Worm (Caenorhabditis elegans) whole organism, mixed stage, embryonic: Measurements from ENCODE around the gene K03A11.5.

Source experiments
- M03D4.4 ChIP-seq: sonication (generic microtip); optimal IDR thresholded peaks from 2 replicates; lab custom pipeline; 2017; ENCODE audit warnings: mild to moderate bottlenecking, missing genetic modification characterization, missing compliant biosample characterization
- bed-3 ChIP-seq: fragments of 200-800 bp; sonication (Bioruptor generic); optimal IDR thresholded peaks from 3 replicates; lab custom pipeline; 2018; ENCODE audit warnings: mild to moderate bottlenecking, missing genetic modification characterization, moderate library complexity, missing compliant biosample characterization
- blmp-1 ChIP-seq: fragments of 150-350 bp; optimal IDR thresholded peaks from 2 replicates; lab custom pipeline; 2014; ENCODE audit warnings: missing biosample characterization, missing genetic modification characterization
- ceh-39 ChIP-seq: fragments of 150-350 bp; optimal IDR thresholded peaks from 2 replicates; lab custom pipeline; 2014; ENCODE audit warnings: missing biosample characterization, missing genetic modification characterization
- ceh-43 ChIP-seq: fragments of 200-800 bp; sonication (Bioruptor generic); optimal IDR thresholded peaks from 2 replicates; lab custom pipeline; 2018; ENCODE audit warnings: mild to moderate bottlenecking, missing genetic modification characterization, moderate library complexity, missing compliant biosample characterization
- ceh-83 ChIP-seq: fragments of 200-800 bp; sonication (Bioruptor generic); optimal IDR thresholded peaks from 2 replicates; lab custom pipeline; 2018; ENCODE audit warnings: mild to moderate bottlenecking, missing genetic modification characterization, missing compliant biosample characterization
- ces-1 ChIP-seq: fragments of 150-350 bp; optimal IDR thresholded peaks from 2 replicates; lab custom pipeline; 2014; ENCODE audit warnings: missing biosample characterization, missing genetic modification reagents, missing genetic modification characterization
- cnd-1 ChIP-seq: fragments of 200-800 bp; sonication (Bioruptor generic); optimal IDR thresholded peaks from 2 replicates; lab custom pipeline; 2018; ENCODE audit warnings: mild to moderate bottlenecking, missing genetic modification characterization, missing compliant biosample characterization
- drap-1 ChIP-seq: fragments of 200-800 bp; sonication (Bioruptor generic); optimal IDR thresholded peaks from 3 replicates; lab custom pipeline; 2018; ENCODE audit warnings: mild to moderate bottlenecking, missing genetic modification characterization, missing compliant biosample characterization
- elt-1 ChIP-seq: sonication (generic microtip); optimal IDR thresholded peaks from 2 replicates; lab custom pipeline; 2017; ENCODE audit warnings: missing genetic modification characterization, mild to moderate bottlenecking, missing compliant biosample characterization, antibody characterized with exemption, moderate library complexity, borderline replicate concordance; ENCODE audit not compliant: insufficient read depth
- elt-3 ChIP-seq: fragments of 150-350 bp; optimal IDR thresholded peaks from 2 replicates; lab custom pipeline; 2014; ENCODE audit warnings: missing biosample characterization, missing genetic modification characterization
- flh-1 ChIP-seq: fragments of 200-800 bp; sonication (Bioruptor generic); optimal IDR thresholded peaks from 2 replicates; lab custom pipeline; 2018; ENCODE audit warnings: mild to moderate bottlenecking, missing genetic modification characterization, moderate library complexity, missing compliant biosample characterization
- ham-2 ChIP-seq: fragments of 200-800 bp; sonication (Bioruptor generic); optimal IDR thresholded peaks from 2 replicates; lab custom pipeline; 2018; ENCODE audit warnings: mild to moderate bottlenecking, missing genetic modification characterization, missing compliant biosample characterization
- hlh-1 ChIP-seq: fragments of 150-350 bp; optimal IDR thresholded peaks from 2 replicates; lab custom pipeline; 2014; ENCODE audit warnings: missing biosample characterization, missing genetic modification reagents, missing genetic modification characterization
- lin-13 ChIP-seq: fragments of 150-350 bp; optimal IDR thresholded peaks from 2 replicates; lab custom pipeline; 2014; ENCODE audit warnings: missing biosample characterization, missing genetic modification characterization
- lin-32 ChIP-seq: fragments of 200-800 bp; sonication (Bioruptor generic); optimal IDR thresholded peaks from 2 replicates; lab custom pipeline; 2018; ENCODE audit warnings: mild to moderate bottlenecking, missing genetic modification characterization, missing compliant biosample characterization
- lsy-2 ChIP-seq: fragments of 150-350 bp; optimal IDR thresholded peaks from 2 replicates; lab custom pipeline; 2014; ENCODE audit warnings: missing biosample characterization, missing genetic modification characterization
- mab-5 ChIP-seq: fragments of 150-350 bp; optimal IDR thresholded peaks from 2 replicates; lab custom pipeline; 2014; ENCODE audit warnings: missing biosample characterization, missing genetic modification characterization
- mep-1 ChIP-seq: fragments of 150-350 bp; optimal IDR thresholded peaks from 2 replicates; lab custom pipeline; 2017; ENCODE audit warnings: missing biosample characterization, missing genetic modification reagents, missing genetic modification characterization, inconsistent platforms
- mls-2 ChIP-seq: sonication (generic microtip); optimal IDR thresholded peaks from 2 replicates; lab custom pipeline; 2016; ENCODE audit warnings: mild to moderate bottlenecking, missing genetic modification characterization, moderate library complexity, missing compliant biosample characterization
- nhr-12 ChIP-seq: fragments of 150-350 bp; optimal IDR thresholded peaks from 2 replicates; lab custom pipeline; 2014; ENCODE audit warnings: missing biosample characterization, missing genetic modification characterization
- nhr-2 ChIP-seq: fragments of 150-350 bp; optimal IDR thresholded peaks from 2 replicates; lab custom pipeline; 2014; ENCODE audit warnings: missing biosample characterization, missing genetic modification characterization
- nhr-237 ChIP-seq: fragments of 150-350 bp; optimal IDR thresholded peaks from 2 replicates; lab custom pipeline; 2014; ENCODE audit warnings: missing biosample characterization, missing genetic modification characterization
- nhr-28 ChIP-seq: fragments of 150-350 bp; optimal IDR thresholded peaks from 2 replicates; lab custom pipeline; 2014; ENCODE audit warnings: missing biosample characterization, missing genetic modification characterization
- nhr-76 ChIP-seq: sonication (generic microtip); optimal IDR thresholded peaks from 2 replicates; lab custom pipeline; 2017; ENCODE audit warnings: missing biosample characterization, missing genetic modification characterization
- pha-4 ChIP-seq: fragments of 150-350 bp; optimal IDR thresholded peaks from 2 replicates; lab custom pipeline; 2018; ENCODE audit warnings: missing biosample characterization, missing genetic modification reagents, missing genetic modification characterization
- sem-2 ChIP-seq: fragments of 200-800 bp; sonication (Bioruptor generic); optimal IDR thresholded peaks from 2 replicates; lab custom pipeline; 2018; ENCODE audit warnings: mild to moderate bottlenecking, missing genetic modification characterization, missing compliant biosample characterization
- snpc-4 ChIP-seq: fragments of 150-350 bp; optimal IDR thresholded peaks from 2 replicates; lab custom pipeline; 2014; ENCODE audit warnings: missing biosample characterization, missing genetic modification characterization
- sptf-1 ChIP-seq: sonication (generic microtip); optimal IDR thresholded peaks from 2 replicates; lab custom pipeline; 2017; ENCODE audit warnings: mild to moderate bottlenecking, missing genetic modification characterization, moderate library complexity, missing compliant biosample characterization
- tbx-8 ChIP-seq: fragments of 200-800 bp; sonication (Bioruptor generic); optimal IDR thresholded peaks from 2 replicates; lab custom pipeline; 2018; ENCODE audit warnings: mild to moderate bottlenecking, missing genetic modification characterization, moderate library complexity, missing compliant biosample characterization
- unc-120 ChIP-seq: sonication (generic microtip); optimal IDR thresholded peaks from 2 replicates; lab custom pipeline; 2017; ENCODE audit warnings: missing genetic modification characterization, missing compliant biosample characterization; ENCODE audit not compliant: poor library complexity, severe bottlenecking
- unc-39 ChIP-seq: fragments of 150-350 bp; optimal IDR thresholded peaks from 2 replicates; lab custom pipeline; 2014; ENCODE audit warnings: missing biosample characterization, missing genetic modification characterization
- unc-62 ChIP-seq: fragments of 150-350 bp; optimal IDR thresholded peaks from 2 replicates; lab custom pipeline; 2014; ENCODE audit warnings: missing biosample characterization, missing genetic modification reagents, missing genetic modification characterization
- zip-8 ChIP-seq: fragments of 150-350 bp; optimal IDR thresholded peaks from 2 replicates; lab custom pipeline; 2014; ENCODE audit warnings: missing biosample characterization, missing genetic modification characterization
- ztf-11 ChIP-seq: fragments of 150-350 bp; optimal IDR thresholded peaks from 2 replicates; lab custom pipeline; 2014; ENCODE audit warnings: missing biosample characterization, missing genetic modification characterization

K03A11.5 gene

ce11 chrX:13108664-13109063, 45.3 kb downstream of the K03A11.5 start:
- TF ChIP-seq elt-1 (tag; lab: Kevin White, UChicago), result no peak
- TF ChIP-seq snpc-4 (tag; lab: Kevin White, UChicago), result no peak
- no peak for TF ChIP-seq unc-62 (GFP tag; lab: Kevin White, UChicago)
- no peak for TF ChIP-seq nhr-12
- TF ChIP-seq nhr-2 (tag; lab: Kevin White, UChicago), result no peak
- TF ChIP-seq tbx-8 (GFP tag; lab: Kevin White, UChicago), result no peak
- no peak for TF ChIP-seq lsy-2
- no peak for TF ChIP-seq blmp-1 (tag; lab: Kevin White, UChicago)
- TF ChIP-seq sem-2 (GFP tag; lab: Kevin White, UChicago), result no peak
- no peak for TF ChIP-seq flh-1
- TF ChIP-seq mep-1, result no peak
- TF ChIP-seq ceh-43, result no peak
- TF ChIP-seq drap-1, result no peak
- TF ChIP-seq hlh-1 (tag; lab: Kevin White, UChicago), result no peak
- TF ChIP-seq unc-120 (tag; lab: Kevin White, UChicago), result no peak
- no peak for TF ChIP-seq ham-2 (GFP tag; lab: Kevin White, UChicago)
- no peak for TF ChIP-seq mab-5 (tag; lab: Kevin White, UChicago)
- no peak for TF ChIP-seq ceh-39 (tag; lab: Kevin White, UChicago)
- TF ChIP-seq bed-3, result no peak
- TF ChIP-seq, all 35 proteins: peak for 0

ce11 chrX:13110004-13110403, 46.7 kb downstream of the K03A11.5 start:
- TF ChIP-seq flh-1 (no peak), ceh-43 (no peak), M03D4.4 (no peak), nhr-28 (tag; lab: Kevin White, UChicago) (no peak), ceh-83 (GFP tag; lab: Kevin White, UChicago) (no peak), hlh-1 (tag; lab: Kevin White, UChicago) (no peak), pha-4 (tag; lab: Kevin White, UChicago) (no peak), unc-120 (tag; lab: Kevin White, UChicago) (no peak), unc-62 (GFP tag; lab: Kevin White, UChicago) (no peak), cnd-1 (tag; lab: Kevin White, UChicago) (no peak), bed-3 (no peak), drap-1 (no peak), ces-1 (GFP tag; lab: Kevin White, UChicago) (no peak)

- TF ChIP-seq drap-1 (no peak), lin-32 (no peak)
Observed at ce11 chrX:13112664-13113063, 49.3 kb downstream of the K03A11.5 start.

ce11 chrX:13113457-13113856, 50.1 kb downstream of the K03A11.5 start, which contains the start of gene F17H10.2:
F17H10.2 (plus strand) TSS chrX:13113772.
- TF ChIP-seq zip-8 (tag; lab: Kevin White, UChicago) (no peak), ces-1 (GFP tag; lab: Kevin White, UChicago) (no peak), nhr-76 (tag; lab: Kevin White, UChicago) (no peak), hlh-1 (tag; lab: Kevin White, UChicago) (no peak), drap-1 (no peak), sem-2 (GFP tag; lab: Kevin White, UChicago) (no peak), unc-39 (tag; lab: Kevin White, UChicago) (no peak), nhr-28 (tag; lab: Kevin White, UChicago) (no peak), ztf-11 (tag; lab: Kevin White, UChicago) (no peak)

- TF ChIP-seq elt-3 (tag; lab: Kevin White, UChicago), result no peak
- TF ChIP-seq lsy-2, result no peak
- no peak for TF ChIP-seq blmp-1 (tag; lab: Kevin White, UChicago)
- TF ChIP-seq mab-5 (tag; lab: Kevin White, UChicago), result no peak
- no peak for TF ChIP-seq ham-2 (GFP tag; lab: Kevin White, UChicago)
- TF ChIP-seq, all 35 proteins: peak for 0
Observed at ce11 chrX:13115694-13116093, 52.4 kb downstream of the K03A11.5 start.

- no peak for TF ChIP-seq nhr-237 (tag; lab: Kevin White, UChicago)
- no peak for TF ChIP-seq nhr-12
- no peak for TF ChIP-seq elt-3 (tag; lab: Kevin White, UChicago)
- no peak for TF ChIP-seq ceh-83 (GFP tag; lab: Kevin White, UChicago)
- TF ChIP-seq tbx-8 (GFP tag; lab: Kevin White, UChicago), result no peak
- TF ChIP-seq nhr-28 (tag; lab: Kevin White, UChicago), result no peak
- TF ChIP-seq mls-2, result no peak
- no peak for TF ChIP-seq bed-3
- TF ChIP-seq hlh-1 (tag; lab: Kevin White, UChicago), result no peak
- no peak for TF ChIP-seq elt-1 (tag; lab: Kevin White, UChicago)
- no peak for TF ChIP-seq cnd-1 (tag; lab: Kevin White, UChicago)
- TF ChIP-seq unc-62 (GFP tag; lab: Kevin White, UChicago), result no peak
- no peak for TF ChIP-seq M03D4.4
- TF ChIP-seq ztf-11 (tag; lab: Kevin White, UChicago), result no peak
- TF ChIP-seq sptf-1 (tag; lab: Kevin White, UChicago), result no peak
- TF ChIP-seq unc-120 (tag; lab: Kevin White, UChicago), result no peak
- no peak for TF ChIP-seq unc-39 (tag; lab: Kevin White, UChicago)
- TF ChIP-seq lin-13 (tag; lab: Kevin White, UChicago), result no peak
- no peak for TF ChIP-seq blmp-1 (tag; lab: Kevin White, UChicago)
Observed at ce11 chrX:13116380-13116779, 53.0 kb downstream of the K03A11.5 start.
